Worm (Caenorhabditis elegans) whole organism, mixed stage, embryonic: Measurements from ENCODE around the gene ZK1128.3.

ENCODE experiments used
- M03D4.4 ChIP-seq: sonication (generic microtip); optimal IDR thresholded peaks from 2 replicates; lab custom pipeline; 2017; ENCODE audit warnings: mild to moderate bottlenecking, missing genetic modification characterization, missing compliant biosample characterization
- bed-3 ChIP-seq: fragments of 200-800 bp; sonication (Bioruptor generic); optimal IDR thresholded peaks from 3 replicates; lab custom pipeline; 2018; ENCODE audit warnings: mild to moderate bottlenecking, missing genetic modification characterization, moderate library complexity, missing compliant biosample characterization
- blmp-1 ChIP-seq: fragments of 150-350 bp; optimal IDR thresholded peaks from 2 replicates; lab custom pipeline; 2014; ENCODE audit warnings: missing biosample characterization, missing genetic modification characterization
- ceh-39 ChIP-seq: fragments of 150-350 bp; optimal IDR thresholded peaks from 2 replicates; lab custom pipeline; 2014; ENCODE audit warnings: missing biosample characterization, missing genetic modification characterization
- ceh-43 ChIP-seq: fragments of 200-800 bp; sonication (Bioruptor generic); optimal IDR thresholded peaks from 2 replicates; lab custom pipeline; 2018; ENCODE audit warnings: mild to moderate bottlenecking, missing genetic modification characterization, moderate library complexity, missing compliant biosample characterization
- ceh-83 ChIP-seq: fragments of 200-800 bp; sonication (Bioruptor generic); optimal IDR thresholded peaks from 2 replicates; lab custom pipeline; 2018; ENCODE audit warnings: mild to moderate bottlenecking, missing genetic modification characterization, missing compliant biosample characterization
- ces-1 ChIP-seq: fragments of 150-350 bp; optimal IDR thresholded peaks from 2 replicates; lab custom pipeline; 2014; ENCODE audit warnings: missing biosample characterization, missing genetic modification reagents, missing genetic modification characterization
- cnd-1 ChIP-seq: fragments of 200-800 bp; sonication (Bioruptor generic); optimal IDR thresholded peaks from 2 replicates; lab custom pipeline; 2018; ENCODE audit warnings: mild to moderate bottlenecking, missing genetic modification characterization, missing compliant biosample characterization
- drap-1 ChIP-seq: fragments of 200-800 bp; sonication (Bioruptor generic); optimal IDR thresholded peaks from 3 replicates; lab custom pipeline; 2018; ENCODE audit warnings: mild to moderate bottlenecking, missing genetic modification characterization, missing compliant biosample characterization
- elt-1 ChIP-seq: sonication (generic microtip); optimal IDR thresholded peaks from 2 replicates; lab custom pipeline; 2017; ENCODE audit warnings: missing genetic modification characterization, mild to moderate bottlenecking, missing compliant biosample characterization, antibody characterized with exemption, moderate library complexity, borderline replicate concordance; ENCODE audit not compliant: insufficient read depth
- elt-3 ChIP-seq: fragments of 150-350 bp; optimal IDR thresholded peaks from 2 replicates; lab custom pipeline; 2014; ENCODE audit warnings: missing biosample characterization, missing genetic modification characterization
- ham-2 ChIP-seq: fragments of 200-800 bp; sonication (Bioruptor generic); optimal IDR thresholded peaks from 2 replicates; lab custom pipeline; 2018; ENCODE audit warnings: mild to moderate bottlenecking, missing genetic modification characterization, missing compliant biosample characterization
- hlh-1 ChIP-seq: fragments of 150-350 bp; optimal IDR thresholded peaks from 2 replicates; lab custom pipeline; 2014; ENCODE audit warnings: missing biosample characterization, missing genetic modification reagents, missing genetic modification characterization
- lin-13 ChIP-seq: fragments of 150-350 bp; optimal IDR thresholded peaks from 2 replicates; lab custom pipeline; 2014; ENCODE audit warnings: missing biosample characterization, missing genetic modification characterization
- lin-32 ChIP-seq: fragments of 200-800 bp; sonication (Bioruptor generic); optimal IDR thresholded peaks from 2 replicates; lab custom pipeline; 2018; ENCODE audit warnings: mild to moderate bottlenecking, missing genetic modification characterization, missing compliant biosample characterization
- lsy-2 ChIP-seq: fragments of 150-350 bp; optimal IDR thresholded peaks from 2 replicates; lab custom pipeline; 2014; ENCODE audit warnings: missing biosample characterization, missing genetic modification characterization
- mab-5 ChIP-seq: fragments of 150-350 bp; optimal IDR thresholded peaks from 2 replicates; lab custom pipeline; 2014; ENCODE audit warnings: missing biosample characterization, missing genetic modification characterization
- mep-1 ChIP-seq: fragments of 150-350 bp; optimal IDR thresholded peaks from 2 replicates; lab custom pipeline; 2017; ENCODE audit warnings: missing biosample characterization, missing genetic modification reagents, missing genetic modification characterization, inconsistent platforms
- mls-2 ChIP-seq: sonication (generic microtip); optimal IDR thresholded peaks from 2 replicates; lab custom pipeline; 2016; ENCODE audit warnings: mild to moderate bottlenecking, missing genetic modification characterization, moderate library complexity, missing compliant biosample characterization
- nhr-2 ChIP-seq: fragments of 150-350 bp; optimal IDR thresholded peaks from 2 replicates; lab custom pipeline; 2014; ENCODE audit warnings: missing biosample characterization, missing genetic modification characterization
- nhr-237 ChIP-seq: fragments of 150-350 bp; optimal IDR thresholded peaks from 2 replicates; lab custom pipeline; 2014; ENCODE audit warnings: missing biosample characterization, missing genetic modification characterization
- nhr-28 ChIP-seq: fragments of 150-350 bp; optimal IDR thresholded peaks from 2 replicates; lab custom pipeline; 2014; ENCODE audit warnings: missing biosample characterization, missing genetic modification characterization
- nhr-76 ChIP-seq: sonication (generic microtip); optimal IDR thresholded peaks from 2 replicates; lab custom pipeline; 2017; ENCODE audit warnings: missing biosample characterization, missing genetic modification characterization
- pha-4 ChIP-seq: fragments of 150-350 bp; optimal IDR thresholded peaks from 2 replicates; lab custom pipeline; 2018; ENCODE audit warnings: missing biosample characterization, missing genetic modification reagents, missing genetic modification characterization
- sem-2 ChIP-seq: fragments of 200-800 bp; sonication (Bioruptor generic); optimal IDR thresholded peaks from 2 replicates; lab custom pipeline; 2018; ENCODE audit warnings: mild to moderate bottlenecking, missing genetic modification characterization, missing compliant biosample characterization
- snpc-4 ChIP-seq: fragments of 150-350 bp; optimal IDR thresholded peaks from 2 replicates; lab custom pipeline; 2014; ENCODE audit warnings: missing biosample characterization, missing genetic modification characterization
- sptf-1 ChIP-seq: sonication (generic microtip); optimal IDR thresholded peaks from 2 replicates; lab custom pipeline; 2017; ENCODE audit warnings: mild to moderate bottlenecking, missing genetic modification characterization, moderate library complexity, missing compliant biosample characterization
- tbx-8 ChIP-seq: fragments of 200-800 bp; sonication (Bioruptor generic); optimal IDR thresholded peaks from 2 replicates; lab custom pipeline; 2018; ENCODE audit warnings: mild to moderate bottlenecking, missing genetic modification characterization, moderate library complexity, missing compliant biosample characterization
- unc-120 ChIP-seq: sonication (generic microtip); optimal IDR thresholded peaks from 2 replicates; lab custom pipeline; 2017; ENCODE audit warnings: missing genetic modification characterization, missing compliant biosample characterization; ENCODE audit not compliant: poor library complexity, severe bottlenecking
- unc-39 ChIP-seq: fragments of 150-350 bp; optimal IDR thresholded peaks from 2 replicates; lab custom pipeline; 2014; ENCODE audit warnings: missing biosample characterization, missing genetic modification characterization
- unc-62 ChIP-seq: fragments of 150-350 bp; optimal IDR thresholded peaks from 2 replicates; lab custom pipeline; 2014; ENCODE audit warnings: missing biosample characterization, missing genetic modification reagents, missing genetic modification characterization
- zip-8 ChIP-seq: fragments of 150-350 bp; optimal IDR thresholded peaks from 2 replicates; lab custom pipeline; 2014; ENCODE audit warnings: missing biosample characterization, missing genetic modification characterization
- ztf-11 ChIP-seq: fragments of 150-350 bp; optimal IDR thresholded peaks from 2 replicates; lab custom pipeline; 2014; ENCODE audit warnings: missing biosample characterization, missing genetic modification characterization

Gene ZK1128.3

DNA sequence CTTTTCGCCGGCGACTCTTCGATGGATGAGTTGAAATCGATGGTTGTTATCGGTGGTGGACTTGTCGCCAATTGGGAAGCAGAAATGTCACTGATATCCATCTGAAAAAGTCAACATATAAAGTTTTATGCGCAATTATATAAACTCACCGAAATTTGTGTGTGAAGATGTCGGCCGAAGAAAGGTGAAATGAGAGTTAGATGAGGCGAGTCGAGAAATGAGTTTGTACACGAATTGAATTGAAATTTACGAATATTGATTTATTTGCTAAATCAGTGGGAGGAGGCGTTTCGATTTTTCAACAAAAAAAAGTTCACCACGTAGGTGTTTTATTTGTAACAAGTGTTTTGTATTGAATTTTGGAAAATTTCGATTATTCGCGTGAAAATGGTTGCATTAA is 17.4 kb downstream of the ZK1128.3 start, which contains the start of gene kel-10:
Gene kel-10 (minus strand): TSS at position 101 of the 400 bp plus-strand sequence.
- TF ChIP-seq sem-2 (GFP tag; lab: Kevin White, UChicago) (no peak), unc-120 (tag; lab: Kevin White, UChicago) (no peak), elt-1 (tag; lab: Kevin White, UChicago) (no peak), unc-39 (tag; lab: Kevin White, UChicago) (no peak), nhr-2 (tag; lab: Kevin White, UChicago) (no peak), ces-1 (no peak), ceh-39 (tag; lab: Kevin White, UChicago) (no peak), elt-3 (tag; lab: Kevin White, UChicago) (no peak), mep-1 (tag; lab: Kevin White, UChicago) (no peak), M03D4.4 (tag; lab: Kevin White, UChicago) (no peak), bed-3 (GFP tag; lab: Kevin White, UChicago) (no peak), drap-1 (GFP tag; lab: Kevin White, UChicago) (no peak), nhr-76 (tag; lab: Kevin White, UChicago) (no peak), blmp-1 (tag; lab: Kevin White, UChicago) (no peak), lsy-2 (no peak), ceh-43 (GFP tag; lab: Kevin White, UChicago) (no peak), ztf-11 (tag; lab: Kevin White, UChicago) (no peak), unc-62 (GFP tag; lab: Kevin White, UChicago) (no peak), tbx-8 (no peak), mls-2 (tag; lab: Kevin White, UChicago) (no peak)

DNA sequence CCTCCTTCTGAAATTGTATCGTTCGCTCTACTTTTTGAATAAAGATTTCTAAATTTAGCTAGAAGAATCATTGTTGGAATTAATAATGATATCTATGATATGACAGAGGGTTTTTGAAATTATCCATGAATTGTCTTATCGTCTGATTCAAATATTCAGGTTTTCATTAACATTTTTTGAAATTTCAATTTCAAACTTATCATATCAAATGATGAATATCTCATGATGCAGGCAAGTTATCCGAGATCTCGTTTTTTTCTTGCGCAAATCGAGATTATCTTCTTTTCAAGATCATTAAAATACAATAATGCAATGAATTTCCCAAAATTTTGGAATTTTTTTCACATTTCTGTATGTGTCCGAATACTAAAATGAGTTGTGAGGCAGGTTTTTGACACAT is 20.7 kb downstream of the ZK1128.3 start, which contains the start of gene spop-1:
Gene spop-1 (minus strand): TSS at position 101 of the 400 bp plus-strand sequence.
- TF ChIP-seq mab-5 (tag; lab: Kevin White, UChicago): no peak
- TF ChIP-seq pha-4 (tag; lab: Kevin White, UChicago): no peak
- TF ChIP-seq sptf-1 (tag; lab: Kevin White, UChicago): no peak
- no peak for TF ChIP-seq ceh-43 (GFP tag; lab: Kevin White, UChicago)
- no peak for TF ChIP-seq elt-3 (tag; lab: Kevin White, UChicago)
- no peak for TF ChIP-seq drap-1 (GFP tag; lab: Kevin White, UChicago)
- no peak for TF ChIP-seq nhr-28 (tag; lab: Kevin White, UChicago)
- TF ChIP-seq M03D4.4 (tag; lab: Kevin White, UChicago): no peak
- TF ChIP-seq unc-39 (tag; lab: Kevin White, UChicago): no peak
- no peak for TF ChIP-seq lin-13 (tag; lab: Kevin White, UChicago)
- no peak for TF ChIP-seq ztf-11 (tag; lab: Kevin White, UChicago)
- no peak for TF ChIP-seq cnd-1 (tag; lab: Kevin White, UChicago)
- no peak for TF ChIP-seq unc-62 (GFP tag; lab: Kevin White, UChicago)
- no peak for TF ChIP-seq snpc-4 (tag; lab: Kevin White, UChicago)
- no peak for TF ChIP-seq ceh-83
- no peak for TF ChIP-seq unc-120 (tag; lab: Kevin White, UChicago)
- no peak for TF ChIP-seq ces-1
- no peak for TF ChIP-seq ceh-39 (tag; lab: Kevin White, UChicago)
- no peak for TF ChIP-seq elt-1 (tag; lab: Kevin White, UChicago)
- no peak for TF ChIP-seq ham-2 (GFP tag; lab: Kevin White, UChicago)

DNA sequence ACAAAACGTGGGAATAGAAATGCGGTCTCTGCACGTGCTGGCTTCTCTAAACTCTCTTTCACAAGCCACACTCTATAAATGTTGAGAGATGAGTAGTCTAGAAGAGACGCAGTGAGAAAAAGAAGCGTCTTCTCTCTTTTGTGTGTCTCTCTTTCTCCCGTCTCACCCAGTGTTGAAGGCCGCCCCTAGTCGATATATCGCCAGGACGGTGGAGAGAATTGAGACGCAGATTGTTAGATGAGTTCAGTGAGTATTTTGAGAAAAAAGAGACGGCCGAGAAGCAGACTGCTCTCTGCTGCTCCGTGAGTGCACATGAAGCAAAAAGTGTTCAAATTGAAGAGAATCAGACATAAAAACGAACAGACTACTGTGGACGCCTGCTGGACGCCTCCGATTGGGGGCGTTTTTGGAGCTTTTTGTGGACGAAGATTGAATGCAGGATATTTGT is 22.2 kb downstream of the ZK1128.3 start:
- TF ChIP-seq ztf-11 (tag; lab: Kevin White, UChicago) (peak; percentile 70), M03D4.4 (tag; lab: Kevin White, UChicago) (no peak), unc-62 (GFP tag; lab: Kevin White, UChicago) (peak; percentile 88), mls-2 (tag; lab: Kevin White, UChicago) (peak; percentile 70), hlh-1 (tag; lab: Kevin White, UChicago) (peak; percentile 91), lin-32 (GFP tag; lab: Kevin White, UChicago) (no peak), nhr-237 (tag; lab: Kevin White, UChicago) (peak; percentile 82), elt-1 (tag; lab: Kevin White, UChicago) (no peak), unc-120 (tag; lab: Kevin White, UChicago) (peak; percentile 72), cnd-1 (tag; lab: Kevin White, UChicago) (peak; percentile 36), drap-1 (GFP tag; lab: Kevin White, UChicago) (peak; percentile 72), pha-4 (tag; lab: Kevin White, UChicago) (peak; percentile 80), zip-8 (no peak), lsy-2 (peak; percentile 89), elt-3 (tag; lab: Kevin White, UChicago) (peak; percentile 41), nhr-28 (tag; lab: Kevin White, UChicago) (no peak), nhr-2 (tag; lab: Kevin White, UChicago) (peak; percentile 49), mab-5 (tag; lab: Kevin White, UChicago) (peak; percentile 78), ces-1 (peak; percentile 92), mep-1 (tag; lab: Kevin White, UChicago) (peak; percentile 32), ceh-39 (tag; lab: Kevin White, UChicago) (peak; percentile 98), ham-2 (GFP tag; lab: Kevin White, UChicago) (peak; percentile 52), sptf-1 (tag; lab: Kevin White, UChicago) (peak; percentile 39)
